Fruit fly (Drosophila melanogaster): ENCODE measurements around the gene CG13003.

DNA sequence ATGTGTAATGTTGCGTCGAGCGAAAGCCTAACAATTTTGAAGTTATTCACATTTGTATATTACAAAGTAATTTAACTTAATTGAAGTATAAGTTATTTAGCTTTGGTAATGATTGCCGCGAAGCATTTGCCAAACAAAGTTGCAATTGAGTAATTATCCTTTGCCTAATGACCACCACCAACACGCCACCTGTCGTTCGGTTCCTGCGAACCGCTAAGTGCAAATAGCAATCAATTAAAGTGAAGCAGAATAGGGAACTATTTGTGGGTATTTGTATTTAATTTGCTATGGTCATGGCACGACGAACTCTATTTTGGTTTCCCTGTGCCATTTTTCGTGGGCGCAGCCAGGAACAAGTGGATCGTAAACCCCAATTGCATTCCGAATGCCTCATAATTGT lies 55.7 kb downstream of the CG13003 start:
- no peak for TF ChIP-seq zf30C (GFP tag; optimal IDR thresholded peaks at IDR 0.05)
- TF ChIP-seq CG13296 (GFP tag; optimal IDR thresholded peaks at IDR 0.05): no peak
- TF ChIP-seq br (optimal IDR thresholded peaks at IDR 0.05): no peak
